Fruit fly (Drosophila melanogaster) whole organism, pupa: ENCODE results near the gene CG7402.

ENCODE experiments used
- CG15710 ChIP-seq: fragments of 200-800 bp; sonication (Bioruptor generic); optimal IDR thresholded peaks from 2 replicates; lab custom pipeline; 2018; ENCODE audit warnings: missing biosample characterization, mild to moderate bottlenecking, missing genetic modification characterization, moderate library complexity
- CG32121 ChIP-seq: fragments of 200-800 bp; sonication (Bioruptor generic); IDR thresholded peaks from 2 replicates; pipeline ENCODE4 v1.3.6; 2022; ENCODE audit warnings: missing biosample characterization, missing genetic modification characterization
- CG8159 ChIP-seq: fragments of 200-800 bp; sonication (Bioruptor generic); optimal IDR thresholded peaks from 3 replicates; lab custom pipeline; 2018; ENCODE audit warnings: missing biosample characterization, mild to moderate bottlenecking, missing genetic modification characterization, moderate library complexity
- Pif1A ChIP-seq: fragments of 200-800 bp; sonication (Bioruptor generic); optimal IDR thresholded peaks from 3 replicates; lab custom pipeline; 2016; ENCODE audit warnings: missing biosample characterization, missing genetic modification characterization
- Pif1B ChIP-seq: fragments of 200-800 bp; sonication (Bioruptor generic); optimal IDR thresholded peaks from 3 replicates; lab custom pipeline; 2016; ENCODE audit warnings: missing biosample characterization, missing genetic modification characterization

- TF ChIP-seq CG15710 (tag; lab: Kevin White, UChicago) (no peak), Pif1B (no peak), Pif1A (GFP tag; lab: Kevin White, UChicago) (no peak), CG32121 (GFP tag; lab: Robert Waterston, UW) (no peak), CG8159 (no peak)
Observed at dm6 chr3L:17893660-17894059, 6.2 kb downstream of the CG7402 start.
